Worm (Caenorhabditis elegans) whole organism, L4/young adult: Measurements from ENCODE around the gene ule-2.

Source experiments
- W03F9.2 ChIP-seq: fragments of 150-350 bp; optimal IDR thresholded peaks from 2 replicates; lab custom pipeline; 2014; ENCODE audit warnings: missing biosample characterization, missing genetic modification characterization
- dao-5 ChIP-seq: sonication (generic microtip); optimal IDR thresholded peaks from 2 replicates; lab custom pipeline; 2016; ENCODE audit warnings: missing genotype, missing genetic modification characterization, moderate library complexity, missing compliant biosample characterization
- him-1 ChIP-seq: sonication (generic microtip); optimal IDR thresholded peaks from 2 replicates; lab custom pipeline; 2016; ENCODE audit warnings: missing genotype, missing genetic modification reagents, missing genetic modification characterization, missing compliant biosample characterization

The ule-2 gene

DNA sequence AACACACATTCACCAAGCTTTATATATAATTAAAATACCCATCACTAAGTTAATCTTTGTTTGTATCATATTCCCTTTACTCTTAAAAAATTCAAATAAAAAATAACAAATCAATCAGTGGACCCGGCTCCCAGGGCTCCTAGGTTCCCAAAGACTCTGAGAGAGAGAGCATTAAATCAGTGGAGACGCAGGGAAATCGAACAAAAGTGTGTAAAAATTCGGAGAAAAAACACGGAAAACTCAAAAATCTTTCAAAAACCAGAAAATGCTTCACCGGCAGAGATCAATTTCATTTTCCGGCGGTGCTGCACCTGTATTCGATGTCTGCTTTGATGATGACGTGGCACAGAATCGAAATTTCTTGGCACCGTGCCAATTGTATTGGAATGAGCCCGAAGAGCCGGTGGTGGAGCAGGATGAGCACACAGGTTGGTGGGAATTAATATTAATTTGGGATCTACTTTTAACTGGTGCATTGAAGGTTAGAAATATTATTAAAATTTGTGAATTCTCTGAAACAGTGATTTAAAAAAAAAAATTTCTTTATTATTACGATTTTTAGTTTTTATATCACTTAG lies 23.2 kb downstream of the ule-2 start, which contains the start of gene anoh-2:
Gene anoh-2, plus strand, starts transcription at position 255 of the 578 bp plus-strand sequence.
- TF ChIP-seq W03F9.2 (tag; lab: Kevin White, UChicago): no peak
- TF ChIP-seq him-1 (tag; lab: Kevin White, UChicago): no peak
- no peak for TF ChIP-seq dao-5 (tag; lab: Kevin White, UChicago)

DNA sequence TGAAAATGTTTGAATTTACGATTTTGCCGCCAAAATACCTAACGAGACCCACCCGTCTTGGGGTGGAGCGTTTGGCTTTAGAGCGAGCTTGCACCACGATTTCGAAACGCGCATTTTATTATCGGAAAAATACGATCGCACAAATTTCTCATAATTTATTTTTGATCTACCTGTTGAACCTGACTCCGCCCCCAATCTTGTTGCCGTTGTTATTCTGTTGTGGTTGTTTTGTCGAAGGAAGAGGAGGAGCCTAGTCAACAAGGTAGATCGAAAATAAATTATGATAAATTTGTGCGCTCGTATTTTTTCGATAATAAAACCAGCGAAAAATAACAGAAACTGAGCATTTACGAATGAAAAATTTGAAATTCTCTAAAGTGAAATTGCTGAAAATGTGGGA lies 24.0 kb downstream of the ule-2 start:
- no peak for TF ChIP-seq W03F9.2 (tag; lab: Kevin White, UChicago)

DNA sequence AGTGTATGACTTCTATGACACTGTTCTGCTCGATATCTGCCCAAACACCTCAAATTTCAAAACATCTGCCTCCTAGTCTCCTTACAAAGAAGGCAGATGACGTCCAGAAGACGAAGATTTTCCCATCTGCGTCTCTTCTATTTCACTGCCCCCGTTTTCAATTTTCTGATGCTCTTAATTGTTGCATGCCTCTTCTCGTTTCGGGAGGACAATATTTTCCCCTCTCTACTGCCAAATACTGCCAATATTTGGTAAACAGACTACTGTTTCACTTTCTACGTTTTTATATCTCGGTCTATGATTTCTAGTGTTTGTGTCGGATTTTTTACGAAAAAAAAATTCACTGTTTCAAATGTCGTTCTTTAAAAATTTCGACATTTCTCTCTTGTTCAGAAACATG lies 26.4 kb downstream of the ule-2 start:
- TF ChIP-seq dao-5 (tag; lab: Kevin White, UChicago): no peak
- TF ChIP-seq W03F9.2 (tag; lab: Kevin White, UChicago): no peak
- TF ChIP-seq him-1 (tag; lab: Kevin White, UChicago): no peak

DNA sequence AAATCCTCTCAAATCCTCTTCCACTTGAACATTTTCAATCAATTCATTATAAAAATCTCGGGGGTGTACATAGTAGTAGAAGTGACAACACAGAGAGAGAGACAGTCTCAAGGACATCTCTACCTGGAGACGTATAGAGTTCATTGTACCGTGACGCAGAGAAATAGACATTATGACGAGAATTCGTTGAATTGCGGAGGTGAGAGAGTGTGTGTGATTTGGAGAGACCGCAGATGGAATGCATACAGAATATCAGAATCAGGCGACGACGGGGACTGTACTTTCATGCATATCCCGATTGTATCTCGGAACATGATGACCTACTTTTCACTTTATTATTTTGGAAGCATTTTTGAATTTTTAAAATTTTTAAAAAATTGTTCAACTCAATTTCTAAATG lies 40.9 kb downstream of the ule-2 start:
- no peak for TF ChIP-seq W03F9.2 (tag; lab: Kevin White, UChicago)
- no peak for TF ChIP-seq him-1 (tag; lab: Kevin White, UChicago)

- TF ChIP-seq him-1 (tag; lab: Kevin White, UChicago) (no peak), dao-5 (tag; lab: Kevin White, UChicago) (no peak), W03F9.2 (tag; lab: Kevin White, UChicago) (no peak)
Observed at ce11 chrIV:14677095-14677633, 42.2 kb downstream of the ule-2 start, which contains the start of gene Y57G11C.31. Y57G11C.31 (plus strand) TSS chrIV:14677370.

DNA sequence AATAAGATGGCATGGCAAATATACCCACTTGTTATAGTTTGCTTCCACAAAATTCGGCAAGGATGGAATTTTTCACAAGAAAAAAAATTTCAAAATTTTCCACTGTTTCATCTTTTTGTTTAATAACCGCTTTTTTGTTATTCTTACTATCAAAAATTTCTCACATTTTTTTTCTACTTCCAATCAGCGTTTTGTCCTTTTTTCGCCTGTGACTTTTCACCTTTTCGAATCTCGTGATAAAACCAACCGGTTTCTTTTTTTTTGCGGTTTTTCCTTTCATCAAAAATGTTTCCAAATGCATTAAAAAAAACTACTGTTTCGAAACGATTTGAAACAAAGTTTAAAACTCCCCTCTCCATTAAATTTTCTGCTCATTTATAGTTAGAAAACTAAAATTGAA lies 44.1 kb downstream of the ule-2 start:
- TF ChIP-seq him-1 (tag; lab: Kevin White, UChicago) (no peak), dao-5 (tag; lab: Kevin White, UChicago) (no peak), W03F9.2 (tag; lab: Kevin White, UChicago) (no peak)
